Worm (Caenorhabditis elegans): Measurements from ENCODE around the gene K01A6.5.

The K01A6.5 gene

ce11 chrIV:11742406-11742805 lies at the start of gene K01A6.5:
TSS of gene K01A6.5 (plus strand) at chrIV:11742706.
- TF ChIP-seq ztf-29 (GFP tag; IDR thresholded peaks at IDR 0.05) (no peak), ztf-23 (GFP tag; IDR thresholded peaks at IDR 0.05) (no peak), klf-2 (GFP tag; conservative IDR thresholded peaks at IDR 0.05) (no peak), flt-1 (GFP tag; IDR thresholded peaks at IDR 0.05) (no peak), ref-1 (GFP tag; conservative IDR thresholded peaks at IDR 0.05) (no peak), cog-1 (tag; optimal IDR thresholded peaks at IDR 0.05) (no peak), T22C8.4 (GFP tag; IDR thresholded peaks at IDR 0.05) (no peak), med-1 (GFP tag; optimal IDR thresholded peaks at IDR 0.05; ENCODE audit: insufficient read depth) (no peak), tab-1 (GFP tag; IDR thresholded peaks at IDR 0.05) (no peak)

- TF ChIP-seq T22C8.4 (GFP tag; IDR thresholded peaks at IDR 0.05) (no peak), cog-1 (tag; optimal IDR thresholded peaks at IDR 0.05) (no peak), med-1 (GFP tag; optimal IDR thresholded peaks at IDR 0.05; ENCODE audit: insufficient read depth) (no peak), ref-1 (GFP tag; conservative IDR thresholded peaks at IDR 0.05) (no peak)
Observed at ce11 chrIV:11693493-11693892, 49.0 kb upstream of the K01A6.5 start, which contains the start of gene ZK792.12. TSS of gene ZK792.12 (plus strand) at chrIV:11693793.

ce11 chrIV:11694143-11694542 lies 48.4 kb upstream of the K01A6.5 start, which contains the start of gene ZK792.7:
TSS of gene ZK792.7 (plus strand) at chrIV:11694443.
- TF ChIP-seq cog-1 (tag; optimal IDR thresholded peaks at IDR 0.05) = no peak
- TF ChIP-seq klf-2 (GFP tag; conservative IDR thresholded peaks at IDR 0.05) = no peak
- TF ChIP-seq T22C8.4 (GFP tag; IDR thresholded peaks at IDR 0.05) = no peak
- TF ChIP-seq ztf-23 (GFP tag; IDR thresholded peaks at IDR 0.05) = no peak
- TF ChIP-seq ref-1 (GFP tag; conservative IDR thresholded peaks at IDR 0.05) = no peak
- no peak for TF ChIP-seq ztf-29 (GFP tag; IDR thresholded peaks at IDR 0.05)
- no peak for TF ChIP-seq tab-1 (GFP tag; IDR thresholded peaks at IDR 0.05)
- no peak for TF ChIP-seq med-1 (GFP tag; optimal IDR thresholded peaks at IDR 0.05; ENCODE audit: insufficient read depth)
- TF ChIP-seq flt-1 (GFP tag; IDR thresholded peaks at IDR 0.05) = no peak

ce11 chrIV:11695634-11696033 lies 46.9 kb upstream of the K01A6.5 start:
- TF ChIP-seq T22C8.4 (GFP tag; IDR thresholded peaks at IDR 0.05) (no peak), tab-1 (GFP tag; IDR thresholded peaks at IDR 0.05) (no peak), cog-1 (tag; optimal IDR thresholded peaks at IDR 0.05) (no peak), ref-1 (GFP tag; conservative IDR thresholded peaks at IDR 0.05) (no peak), med-1 (GFP tag; optimal IDR thresholded peaks at IDR 0.05; ENCODE audit: insufficient read depth) (no peak), ztf-29 (GFP tag; IDR thresholded peaks at IDR 0.05) (no peak), ztf-23 (GFP tag; IDR thresholded peaks at IDR 0.05) (no peak), flt-1 (GFP tag; IDR thresholded peaks at IDR 0.05) (no peak), klf-2 (GFP tag; conservative IDR thresholded peaks at IDR 0.05) (no peak)

- no peak for TF ChIP-seq klf-2 (GFP tag; conservative IDR thresholded peaks at IDR 0.05)
- no peak for TF ChIP-seq med-1 (GFP tag; optimal IDR thresholded peaks at IDR 0.05; ENCODE audit: insufficient read depth)
- TF ChIP-seq flt-1 (GFP tag; IDR thresholded peaks at IDR 0.05) = no peak
- no peak for TF ChIP-seq T22C8.4 (GFP tag; IDR thresholded peaks at IDR 0.05)
- no peak for TF ChIP-seq tab-1 (GFP tag; IDR thresholded peaks at IDR 0.05)
- TF ChIP-seq ref-1 (GFP tag; conservative IDR thresholded peaks at IDR 0.05) = no peak
- TF ChIP-seq ztf-23 (GFP tag; IDR thresholded peaks at IDR 0.05) = no peak
- TF ChIP-seq ztf-29 (GFP tag; IDR thresholded peaks at IDR 0.05) = no peak
- TF ChIP-seq cog-1 (tag; optimal IDR thresholded peaks at IDR 0.05) = no peak
Observed at ce11 chrIV:11697514-11697913, 45.0 kb upstream of the K01A6.5 start.

ce11 chrIV:11700100-11700499 lies 42.4 kb upstream of the K01A6.5 start:
- TF ChIP-seq klf-2 (GFP tag; conservative IDR thresholded peaks at IDR 0.05) = no peak
- no peak for TF ChIP-seq T22C8.4 (GFP tag; IDR thresholded peaks at IDR 0.05)
- no peak for TF ChIP-seq ref-1 (GFP tag; conservative IDR thresholded peaks at IDR 0.05)
- no peak for TF ChIP-seq flt-1 (GFP tag; IDR thresholded peaks at IDR 0.05)
- TF ChIP-seq ztf-23 (GFP tag; IDR thresholded peaks at IDR 0.05) = no peak
- TF ChIP-seq tab-1 (GFP tag; IDR thresholded peaks at IDR 0.05) = no peak
- no peak for TF ChIP-seq ztf-29 (GFP tag; IDR thresholded peaks at IDR 0.05)
- TF ChIP-seq med-1 (GFP tag; optimal IDR thresholded peaks at IDR 0.05; ENCODE audit: insufficient read depth) = no peak
- no peak for TF ChIP-seq cog-1 (tag; optimal IDR thresholded peaks at IDR 0.05)

ce11 chrIV:11700752-11701151 lies 41.8 kb upstream of the K01A6.5 start, which contains the start of gene dpy-20:
TSS of gene dpy-20 (minus strand) at chrIV:11700852.
- TF ChIP-seq ztf-29 (GFP tag; IDR thresholded peaks at IDR 0.05) (no peak), ref-1 (GFP tag; conservative IDR thresholded peaks at IDR 0.05) (no peak)

ce11 chrIV:11701878-11702277 lies 40.6 kb upstream of the K01A6.5 start:
- TF ChIP-seq ztf-29 (GFP tag; IDR thresholded peaks at IDR 0.05) = no peak

ce11 chrIV:11703685-11704296 lies 38.7 kb upstream of the K01A6.5 start, which contains the start of the genes T22B3.3 and alg-3:
TSS of gene T22B3.3 (minus strand) at chrIV:11703785.
TSS of gene alg-3 (plus strand) at chrIV:11704246.
- TF ChIP-seq cog-1 (tag; optimal IDR thresholded peaks at IDR 0.05) (no peak), ref-1 (GFP tag; conservative IDR thresholded peaks at IDR 0.05) (no peak), klf-2 (GFP tag; conservative IDR thresholded peaks at IDR 0.05) (no peak), flt-1 (GFP tag; IDR thresholded peaks at IDR 0.05) (no peak), med-1 (GFP tag; optimal IDR thresholded peaks at IDR 0.05; ENCODE audit: insufficient read depth) (no peak), ztf-23 (GFP tag; IDR thresholded peaks at IDR 0.05) (no peak), ztf-29 (GFP tag; IDR thresholded peaks at IDR 0.05) (no peak), T22C8.4 (GFP tag; IDR thresholded peaks at IDR 0.05) (no peak), tab-1 (GFP tag; IDR thresholded peaks at IDR 0.05) (no peak)

ce11 chrIV:11710331-11710730 lies 32.2 kb upstream of the K01A6.5 start:
- TF ChIP-seq T22C8.4 (GFP tag; IDR thresholded peaks at IDR 0.05) = no peak
- TF ChIP-seq klf-2 (GFP tag; conservative IDR thresholded peaks at IDR 0.05) = no peak
- TF ChIP-seq ztf-23 (GFP tag; IDR thresholded peaks at IDR 0.05) = no peak
- no peak for TF ChIP-seq med-1 (GFP tag; optimal IDR thresholded peaks at IDR 0.05; ENCODE audit: insufficient read depth)
- TF ChIP-seq flt-1 (GFP tag; IDR thresholded peaks at IDR 0.05) = no peak
- TF ChIP-seq ref-1 (GFP tag; conservative IDR thresholded peaks at IDR 0.05) = no peak

Measured in whole organism, midembryonic.